Fruit fly (Drosophila melanogaster): ENCODE data around the gene CG17380.
A peak's percentile ranks its signal among the peaks of the same experiment; 100 is the strongest.

- TF ChIP-seq Snoo (tag; optimal IDR thresholded peaks at IDR 0.05), result peak; percentile 57
- peak; percentile 51 for TF ChIP-seq rn (GFP tag; IDR thresholded peaks at IDR 0.05)
- no peak for TF ChIP-seq CG10348 (GFP tag; IDR thresholded peaks at IDR 0.05)
- no peak for TF ChIP-seq EcR (GFP tag; optimal IDR thresholded peaks at IDR 0.05)
- TF ChIP-seq CG14655 (GFP tag; optimal IDR thresholded peaks at IDR 0.05), result peak; percentile 30
- peak; percentile 23 for TF ChIP-seq CG13204 (GFP tag; optimal IDR thresholded peaks at IDR 0.05)
These were observed 29.2 kb downstream of the CG17380 start for dm6 chr3R:23374290-23374689.

Measured in whole organism, pupa.